Worm (Caenorhabditis elegans) whole organism, L1 larva: ENCODE measurements around the gene M163.21.

Source experiments
- alr-1 ChIP-seq: fragments of 200-800 bp; sonication (Bioruptor generic); optimal IDR thresholded peaks from 2 replicates; lab custom pipeline; 2018; ENCODE audit warnings: borderline replicate concordance, mild to moderate bottlenecking, missing genetic modification characterization, missing compliant biosample characterization
- ama-1 ChIP-seq: fragments of 150-350 bp; optimal IDR thresholded peaks from 2 replicates; lab custom pipeline; 2014
- ceh-63 ChIP-seq: fragments of 200-800 bp; sonication (Bioruptor generic); optimal IDR thresholded peaks from 2 replicates; lab custom pipeline; 2018; ENCODE audit warnings: mild to moderate bottlenecking, missing genetic modification characterization, missing compliant biosample characterization
- dpl-1 ChIP-seq, 3 experiments: fragments of 150-350 bp in 2 of 3; sonication (generic microtip) in 1 of 3; optimal IDR thresholded peaks; 2 replicates each; lab custom pipeline; 2014 to 2017; ENCODE audit warnings: missing biosample characterization in 3 of 3, missing genetic modification characterization in 3 of 3, missing genetic modification reagents in 3 of 3
- efl-1 ChIP-seq, 4 experiments: fragments of 150-350 bp; optimal IDR thresholded peaks in 3 of 4; peaks in 1 of 4; 1 replicate in 1 of 4; 2 replicates in 3 of 4; lab custom pipeline; 2014; ENCODE audit warnings: missing biosample characterization in 2 of 4, missing genetic modification characterization in 2 of 4, missing genetic modification reagents in 2 of 4
- elt-3 ChIP-seq, 6 experiments: fragments of 150-350 bp in 1 of 6; sonication (generic microtip); optimal IDR thresholded peaks; 2 replicates each; lab custom pipeline; 2017 to 2018; ENCODE audit warnings: missing biosample characterization in 6 of 6, missing genetic modification characterization in 6 of 6, inconsistent platforms in 1 of 6
- lsy-2 ChIP-seq, 2 experiments: fragments of 150-350 bp; optimal IDR thresholded peaks; 2 replicates each; lab custom pipeline; 2014; ENCODE audit warnings: missing biosample characterization in 2 of 2, missing genetic modification characterization in 2 of 2
- mdl-1 ChIP-seq, 2 experiments: fragments of 150-350 bp; optimal IDR thresholded peaks; 2 replicates each; lab custom pipeline; 2014 to 2017; ENCODE audit warnings: missing biosample characterization in 2 of 2, missing genetic modification characterization in 2 of 2, inconsistent platforms in 1 of 2
- mep-1 ChIP-seq: fragments of 150-350 bp; optimal IDR thresholded peaks from 2 replicates; lab custom pipeline; 2014; ENCODE audit warnings: missing biosample characterization, missing genetic modification characterization
- nhr-11 ChIP-seq: fragments of 150-350 bp; optimal IDR thresholded peaks from 2 replicates; lab custom pipeline; 2014; ENCODE audit warnings: missing biosample characterization, missing genetic modification characterization
- nhr-28 ChIP-seq: fragments of 150-350 bp; optimal IDR thresholded peaks from 2 replicates; lab custom pipeline; 2014; ENCODE audit warnings: missing biosample characterization, missing genetic modification characterization
- skn-1 ChIP-seq: fragments of 150-350 bp; optimal IDR thresholded peaks from 2 replicates; lab custom pipeline; 2014; ENCODE audit warnings: missing biosample characterization, missing genetic modification characterization
- zag-1 ChIP-seq: fragments of 150-350 bp; optimal IDR thresholded peaks from 2 replicates; lab custom pipeline; 2014; ENCODE audit warnings: missing biosample characterization, missing genetic modification characterization

DNA sequence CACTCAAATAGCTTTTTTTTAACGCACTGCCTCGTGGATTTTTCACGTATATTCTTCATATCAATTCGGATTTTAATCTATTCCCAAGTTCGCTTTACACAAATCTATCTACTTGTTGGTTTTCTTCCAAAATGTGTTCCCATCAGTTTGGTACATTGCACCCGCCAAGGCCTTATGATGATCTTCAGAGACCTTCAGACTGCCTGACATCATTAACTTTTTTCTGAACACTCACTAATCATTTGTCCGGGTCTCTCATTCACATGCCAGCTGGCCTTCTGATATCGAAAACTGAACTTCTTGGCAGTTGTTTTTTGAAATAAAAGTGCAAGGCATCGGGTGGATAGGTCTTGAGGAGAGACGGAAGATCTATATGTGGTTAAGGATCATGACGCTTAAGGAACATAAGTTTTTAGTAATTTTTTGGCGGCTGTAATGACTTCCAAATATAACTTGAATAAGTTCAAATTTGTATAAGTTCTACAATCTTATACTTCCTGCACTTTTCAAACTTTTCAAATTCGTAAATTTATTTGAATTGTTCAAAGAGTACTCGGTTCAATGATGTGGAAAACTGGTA, 33.3 kb downstream of the M163.21 start:
- TF ChIP-seq mdl-1 (tag; optimal IDR thresholded peaks at IDR 0.05; lab: Kevin White, UChicago) (no peak), efl-1 (optimal IDR thresholded peaks at IDR 0.05; lab: Kevin White, UChicago) (no peak), efl-1 (GFP tag; optimal IDR thresholded peaks at IDR 0.05 in 1 of 2; lab: Kevin White, UChicago) (peak in 1 of 2 experiments; percentile 3), dpl-1 (GFP tag; optimal IDR thresholded peaks at IDR 0.05; lab: Kevin White, UChicago) (no peak), lsy-2 (tag; optimal IDR thresholded peaks at IDR 0.05; lab: Kevin White, UChicago) (no peak), elt-3 (tag; optimal IDR thresholded peaks at IDR 0.05; lab: Kevin White, UChicago) (peak in 1 of 6 experiments; percentile 46), skn-1 (tag; lab: Kevin White, UChicago) (no peak), ceh-63 (no peak), zag-1 (tag; lab: Kevin White, UChicago) (no peak), nhr-11 (tag; lab: Kevin White, UChicago) (no peak), nhr-28 (tag; lab: Kevin White, UChicago) (no peak), alr-1 (tag; lab: Kevin White, UChicago) (no peak), mep-1 (tag; lab: Kevin White, UChicago) (peak; percentile 30), ama-1 (lab: Kevin White, UChicago) (no peak)
